Fruit fly (Drosophila melanogaster) whole organism, wandering third instar larva: ENCODE measurements around the gene CG18259.

Experiments
- CrebA ChIP-seq: fragments of 200-800 bp; sonication (Bioruptor generic); optimal IDR thresholded peaks from 2 replicates; lab custom pipeline; 2016; ENCODE audit warnings: missing biosample characterization, mild to moderate bottlenecking, missing genetic modification characterization, borderline replicate concordance
- Dfd ChIP-seq: fragments of >200 bp; optimal IDR thresholded peaks from 2 replicates; lab custom pipeline; 2017; ENCODE audit warnings: missing biosample characterization, missing genetic modification characterization
- Myc ChIP-seq: fragments of >200 bp; optimal IDR thresholded peaks from 2 replicates; lab custom pipeline; 2017
- N ChIP-seq: fragments of >200 bp; optimal IDR thresholded peaks from 2 replicates; lab custom pipeline; 2018; ENCODE audit warnings: missing biosample characterization, missing external identifiers, missing genetic modification characterization
- h ChIP-seq: fragments of 200-800 bp; sonication (Bioruptor generic); optimal IDR thresholded peaks from 3 replicates; lab custom pipeline; 2016; ENCODE audit warnings: missing biosample characterization, mild to moderate bottlenecking, missing genetic modification characterization
- pan ChIP-seq: fragments of >200 bp; optimal IDR thresholded peaks from 2 replicates; lab custom pipeline; 2017
- psq ChIP-seq: fragments of 200-800 bp; sonication (Bioruptor generic); optimal IDR thresholded peaks from 3 replicates; lab custom pipeline; 2017; ENCODE audit warnings: missing biosample characterization, mild to moderate bottlenecking, missing genetic modification characterization, moderate library complexity
- sv ChIP-seq: fragments of 200-800 bp; sonication (Bioruptor generic); optimal IDR thresholded peaks from 3 replicates; lab custom pipeline; 2016; ENCODE audit warnings: missing biosample characterization, missing genetic modification characterization

- TF ChIP-seq Dfd (no peak), psq (GFP tag; lab: Kevin White, UChicago) (no peak), Myc (lab: Kevin White, UChicago) (no peak), pan (lab: Kevin White, UChicago) (no peak), N (no peak), CrebA (GFP tag; lab: Kevin White, UChicago) (no peak), sv (no peak), h (no peak)
These were observed 28.8 kb upstream of the CG18259 start for dm6 chrX:18812111-18812510.
